Fruit fly (Drosophila melanogaster) whole organism, embryonic: ENCODE measurements around the gene CG18596.

Experiments used
- CG10321 ChIP-seq: fragments of 200-800 bp; sonication (Bioruptor generic); IDR thresholded peaks from 2 replicates; pipeline ENCODE4 v1.3.6; 2022; ENCODE audit warnings: missing biosample characterization, missing genetic modification characterization
- CG10979 ChIP-seq: fragments of 200-800 bp; sonication (Bioruptor generic); optimal IDR thresholded peaks from 2 replicates; lab custom pipeline; 2018; ENCODE audit warnings: missing biosample characterization, mild to moderate bottlenecking, missing genetic modification characterization, moderate library complexity
- CG12236 ChIP-seq: fragments of 200-800 bp; sonication (Bioruptor generic); optimal IDR thresholded peaks from 2 replicates; lab custom pipeline; 2016; ENCODE audit warnings: missing biosample characterization, missing genetic modification characterization
- CG13287 ChIP-seq: fragments of 200-800 bp; sonication (Bioruptor generic); IDR thresholded peaks from 2 replicates; pipeline ENCODE4 v1.3.6; 2022; ENCODE audit warnings: missing biosample characterization, missing genetic modification characterization; ENCODE audit not compliant: partially characterized antibody
- CG14014 ChIP-seq: fragments of 200-800 bp; sonication (Bioruptor generic); IDR thresholded peaks from 2 replicates; pipeline ENCODE4 v1.3.6; 2022; ENCODE audit warnings: missing biosample characterization, missing genetic modification characterization
- CG14441 ChIP-seq: fragments of 200-800 bp; sonication (Bioruptor generic); IDR thresholded peaks from 2 replicates; pipeline ENCODE4 v1.3.6; 2022; ENCODE audit warnings: missing biosample characterization, missing genetic modification characterization
- CG14710 ChIP-seq: fragments of 200-800 bp; sonication (Bioruptor generic); optimal IDR thresholded peaks from 3 replicates; lab custom pipeline; 2019; ENCODE audit warnings: missing biosample characterization, mild to moderate bottlenecking, missing genetic modification characterization, moderate library complexity
- CG1647 ChIP-seq: fragments of 200-800 bp; sonication (Bioruptor generic); optimal IDR thresholded peaks from 3 replicates; lab custom pipeline; 2016; ENCODE audit warnings: missing biosample characterization, missing genetic modification characterization
- CG18011 ChIP-seq: fragments of 200-800 bp; sonication (Bioruptor generic); optimal IDR thresholded peaks from 2 replicates; lab custom pipeline; 2017; ENCODE audit warnings: missing biosample characterization, missing genetic modification characterization, mild to moderate bottlenecking, moderate library complexity, missing genotype
- CG1832 ChIP-seq: fragments of 200-800 bp; sonication (Bioruptor generic); optimal IDR thresholded peaks from 2 replicates; lab custom pipeline; 2017; ENCODE audit warnings: missing biosample characterization, mild to moderate bottlenecking, missing genetic modification characterization, inconsistent platforms
- CG18476 ChIP-seq: fragments of 200-800 bp; sonication (Bioruptor generic); optimal IDR thresholded peaks from 2 replicates; lab custom pipeline; 2016; ENCODE audit warnings: missing biosample characterization, mild to moderate bottlenecking, missing genetic modification characterization
- CG18764 ChIP-seq: fragments of 200-800 bp; sonication (Bioruptor generic); optimal IDR thresholded peaks from 3 replicates; lab custom pipeline; 2016; ENCODE audit warnings: missing biosample characterization, missing genetic modification characterization
- CG4854 ChIP-seq: fragments of 200-800 bp; sonication (Bioruptor generic); optimal IDR thresholded peaks from 2 replicates; lab custom pipeline; 2016; ENCODE audit warnings: missing biosample characterization, missing genetic modification characterization, inconsistent platforms
- CG6254 ChIP-seq: fragments of 200-800 bp; sonication (Bioruptor generic); optimal IDR thresholded peaks from 3 replicates; lab custom pipeline; 2017; ENCODE audit warnings: mild to moderate bottlenecking, missing biosample characterization, missing genetic modification reagents, missing genetic modification characterization
- CG7745 ChIP-seq: fragments of 200-800 bp; sonication (Bioruptor generic); optimal IDR thresholded peaks from 2 replicates; lab custom pipeline; 2018; ENCODE audit warnings: missing biosample characterization, mild to moderate bottlenecking, missing genetic modification characterization, moderate library complexity
- CG8478 ChIP-seq: fragments of >200 bp; optimal IDR thresholded peaks from 2 replicates; lab custom pipeline; 2018
- CG8765 ChIP-seq: fragments of 200-800 bp; sonication (Bioruptor generic); IDR thresholded peaks from 2 replicates; pipeline ENCODE4 v1.3.6; 2022; ENCODE audit warnings: missing biosample characterization, missing genetic modification characterization
- CG8924 ChIP-seq: fragments of 200-800 bp; optimal IDR thresholded peaks from 3 replicates; lab custom pipeline; 2019; ENCODE audit warnings: missing biosample characterization, mild to moderate bottlenecking, missing genetic modification characterization, moderate library complexity
- CG9609 ChIP-seq: fragments of 200-800 bp; sonication (Bioruptor generic); optimal IDR thresholded peaks from 3 replicates; lab custom pipeline; 2016; ENCODE audit warnings: missing biosample characterization, missing genetic modification characterization
- CG9727 ChIP-seq: fragments of 200-800 bp; sonication (Bioruptor generic); optimal IDR thresholded peaks from 3 replicates; lab custom pipeline; 2017; ENCODE audit warnings: missing biosample characterization, mild to moderate bottlenecking, missing genetic modification characterization
- CG9876 ChIP-seq: fragments of 200-800 bp; sonication (Bioruptor generic); optimal IDR thresholded peaks from 2 replicates; lab custom pipeline; 2016; ENCODE audit warnings: missing biosample characterization, missing genetic modification characterization
- CG9932 ChIP-seq: fragments of 200-800 bp; sonication (Bioruptor generic); IDR thresholded peaks from 2 replicates; pipeline ENCODE4 v1.3.6; 2022; ENCODE audit warnings: missing biosample characterization, missing genetic modification characterization
- Dip3 ChIP-seq: fragments of 200-800 bp; sonication (Bioruptor generic); optimal IDR thresholded peaks from 3 replicates; lab custom pipeline; 2016; ENCODE audit warnings: missing biosample characterization, missing genetic modification characterization
- Elba2 ChIP-seq: fragments of 200-800 bp; sonication (Bioruptor generic); optimal IDR thresholded peaks from 3 replicates; lab custom pipeline; 2016; ENCODE audit warnings: missing biosample characterization, missing genetic modification characterization
- Lpt ChIP-seq: fragments of >200 bp; optimal IDR thresholded peaks from 2 replicates; lab custom pipeline; 2018; ENCODE audit warnings: missing biosample characterization, missing genetic modification characterization
- Mes4 ChIP-seq: fragments of 200-800 bp; sonication (Bioruptor generic); optimal IDR thresholded peaks from 2 replicates; lab custom pipeline; 2016; ENCODE audit warnings: missing biosample characterization, missing genetic modification characterization
- Mrtf ChIP-seq: fragments of 200-800 bp; sonication (Bioruptor generic); IDR thresholded peaks from 3 replicates; pipeline ENCODE4 v1.3.6; 2022; ENCODE audit warnings: missing biosample characterization, missing genetic modification characterization
- NC2β ChIP-seq: fragments of 200-800 bp; sonication (Bioruptor generic); optimal IDR thresholded peaks from 2 replicates; lab custom pipeline; 2016; ENCODE audit warnings: missing biosample characterization, missing genetic modification characterization
- Poxn ChIP-seq: fragments of 200-800 bp; sonication (Bioruptor generic); IDR thresholded peaks from 2 replicates; pipeline ENCODE4 v1.3.6; 2022; ENCODE audit warnings: missing biosample characterization, missing genetic modification characterization
- Ravus ChIP-seq: fragments of 200-800 bp; sonication (Bioruptor generic); IDR thresholded peaks from 2 replicates; pipeline ENCODE4 v1.3.6; 2022; ENCODE audit warnings: missing biosample characterization, missing genetic modification characterization
- Sin3A ChIP-seq: fragments of >200 bp; optimal IDR thresholded peaks from 2 replicates; lab custom pipeline; 2018
- Sox100B ChIP-seq: fragments of 200-800 bp; sonication (Bioruptor generic); optimal IDR thresholded peaks from 3 replicates; lab custom pipeline; 2018; ENCODE audit warnings: missing biosample characterization, mild to moderate bottlenecking, missing genetic modification characterization
- Sox102F ChIP-seq: fragments of 200-800 bp; sonication (Bioruptor generic); optimal IDR thresholded peaks from 2 replicates; lab custom pipeline; 2018; ENCODE audit warnings: missing biosample characterization, mild to moderate bottlenecking, missing genetic modification characterization, moderate library complexity
- Ssrp ChIP-seq: fragments of 200-800 bp; sonication (Bioruptor generic); optimal IDR thresholded peaks from 2 replicates; lab custom pipeline; 2018; ENCODE audit warnings: missing biosample characterization, mild to moderate bottlenecking, missing genetic modification characterization, moderate library complexity
- cas ChIP-seq: fragments of 200-800 bp; sonication (Bioruptor generic); IDR thresholded peaks from 2 replicates; pipeline ENCODE4 v1.3.6; 2022; ENCODE audit warnings: missing biosample characterization, missing genetic modification characterization
- cato ChIP-seq: fragments of 200-800 bp; sonication (Bioruptor generic); optimal IDR thresholded peaks from 2 replicates; lab custom pipeline; 2016; ENCODE audit warnings: missing biosample characterization, missing genetic modification characterization, borderline replicate concordance
- corto ChIP-seq: fragments of 200-800 bp; sonication (Bioruptor generic); optimal IDR thresholded peaks from 2 replicates; lab custom pipeline; 2016; ENCODE audit warnings: missing biosample characterization, mild to moderate bottlenecking, missing genetic modification characterization, moderate library complexity
- en ChIP-seq: fragments of 200-800 bp; sonication (Bioruptor generic); optimal IDR thresholded peaks from 2 replicates; lab custom pipeline; 2016; ENCODE audit warnings: missing biosample characterization, missing genetic modification characterization
- eve ChIP-seq, 2 experiments: fragments of >200 bp; optimal IDR thresholded peaks; 2 replicates each; lab custom pipeline; 2017; ENCODE audit warnings: missing biosample characterization in 2 of 2, missing genetic modification characterization in 2 of 2
- eyg ChIP-seq: fragments of 200-800 bp; sonication (Bioruptor generic); optimal IDR thresholded peaks from 3 replicates; lab custom pipeline; 2016; ENCODE audit warnings: missing biosample characterization, missing genetic modification characterization
- fd96Cb ChIP-seq: fragments of 200-800 bp; sonication (Bioruptor generic); optimal IDR thresholded peaks from 2 replicates; lab custom pipeline; 2018; ENCODE audit warnings: missing biosample characterization, mild to moderate bottlenecking, missing genetic modification characterization, moderate library complexity
- gsb ChIP-seq: fragments of 200-800 bp; sonication (Bioruptor generic); IDR thresholded peaks from 2 replicates; pipeline ENCODE4 v1.3.6; 2022; ENCODE audit warnings: missing biosample characterization, missing genetic modification characterization
- lov ChIP-seq, 2 experiments: fragments of 200-800 bp in 1 of 2; fragments of >200 bp in 1 of 2; sonication (Bioruptor generic) in 1 of 2; IDR thresholded peaks in 1 of 2; optimal IDR thresholded peaks in 1 of 2; 2 replicates in 1 of 2; 3 replicates in 1 of 2; pipeline versions ENCODE4 v1.3.6 to Lab custom; 2017 to 2022; ENCODE audit warnings: missing biosample characterization in 1 of 2, missing genetic modification characterization in 1 of 2
- oc ChIP-seq: fragments of 200-800 bp; sonication (Bioruptor generic); optimal IDR thresholded peaks from 2 replicates; lab custom pipeline; 2018; ENCODE audit warnings: missing biosample characterization, mild to moderate bottlenecking, missing genetic modification characterization, moderate library complexity
- otp ChIP-seq: fragments of 200-800 bp; sonication (Bioruptor generic); IDR thresholded peaks from 3 replicates; pipeline ENCODE4, ENCODE4 v1.3.6; 2022; ENCODE audit warnings: missing biosample characterization, missing genetic modification characterization
- pan ChIP-seq, 4 experiments: fragments of >200 bp in 3 of 4; fragments of 200-800 bp in 1 of 4; sonication (Bioruptor generic) in 1 of 4; optimal IDR thresholded peaks in 3 of 4; IDR thresholded peaks in 1 of 4; 2 replicates each; pipeline versions ENCODE4 v1.3.6 to Lab custom; 2017 to 2022; ENCODE audit warnings: missing biosample characterization in 2 of 4, missing genetic modification characterization in 2 of 4, mixed read lengths in 1 of 4
- pb ChIP-seq: fragments of 200-800 bp; sonication (Bioruptor generic); optimal IDR thresholded peaks from 3 replicates; lab custom pipeline; 2016; ENCODE audit warnings: missing biosample characterization, missing genetic modification characterization
- pum ChIP-seq: fragments of 200-800 bp; sonication (Bioruptor generic); optimal IDR thresholded peaks from 2 replicates; lab custom pipeline; 2016; ENCODE audit warnings: missing biosample characterization, missing genetic modification characterization
- sens-2 ChIP-seq: fragments of 200-800 bp; sonication (Bioruptor generic); IDR thresholded peaks from 2 replicates; pipeline ENCODE4 v1.3.6; 2022; ENCODE audit warnings: missing biosample characterization, missing genetic modification characterization
- tio ChIP-seq: fragments of 200-800 bp; sonication (Bioruptor generic); optimal IDR thresholded peaks from 2 replicates; lab custom pipeline; 2017; ENCODE audit warnings: missing biosample characterization, missing genetic modification characterization, inconsistent platforms
- wek ChIP-seq: fragments of 200-800 bp; sonication (Bioruptor generic); optimal IDR thresholded peaks from 3 replicates; lab custom pipeline; 2018; ENCODE audit warnings: missing biosample characterization, mild to moderate bottlenecking, missing genetic modification characterization, moderate library complexity
- yki ChIP-seq: fragments of >200 bp; optimal IDR thresholded peaks from 3 replicates; lab custom pipeline; 2018

Gene CG18596

DNA sequence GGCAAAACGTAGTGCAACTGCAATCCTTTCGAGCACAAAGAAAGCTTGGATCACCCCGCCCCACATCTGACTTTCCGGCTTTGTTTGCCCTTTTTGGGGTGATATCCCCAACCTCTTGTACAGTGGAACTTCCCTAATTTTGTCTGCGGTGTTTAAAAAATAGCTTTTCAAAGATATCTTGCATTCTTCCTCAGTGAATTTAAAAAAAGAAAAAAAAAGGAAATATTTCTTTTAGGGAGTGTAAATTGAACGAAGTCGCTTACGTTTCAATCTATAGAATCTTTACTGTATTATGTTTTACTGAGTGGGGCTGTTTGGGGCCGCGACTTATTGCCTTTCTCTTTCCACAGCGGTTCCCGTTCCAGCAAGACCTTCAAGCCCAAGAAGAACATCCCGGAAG is 45.9 kb downstream of the CG18596 start (continued):
- no peak for TF ChIP-seq cas (GFP tag; lab: Robert Waterston, UW)
- TF ChIP-seq gsb (GFP tag; lab: Robert Waterston, UW) = peak; percentile 79
- no peak for TF ChIP-seq CG9609 (GFP tag; lab: Kevin White, UChicago)
- no peak for TF ChIP-seq CG8765
- TF ChIP-seq CG8478 = no peak
- peak; percentile 87 for TF ChIP-seq CG14441 (GFP tag; lab: Robert Waterston, UW)
- peak; percentile 26 for TF ChIP-seq Mes4
- 0 out of 2 replicates have a peak, but pooled peaks have one; percentile 36 for TF ChIP-seq Poxn (GFP tag; lab: Robert Waterston, UW)
- peak; percentile 42 for TF ChIP-seq pb
- no peak for TF ChIP-seq Sox100B (GFP tag; lab: Kevin White, UChicago)
- TF ChIP-seq Ravus (GFP tag; lab: Robert Waterston, UW) = peak; percentile 43
- peak; percentile 0 for TF ChIP-seq CG18476 (GFP tag; lab: Kevin White, UChicago)
- peak; percentile 26 for TF ChIP-seq pum (GFP tag; lab: Kevin White, UChicago)
- TF ChIP-seq sens-2 (GFP tag; lab: Robert Waterston, UW) = no peak
- no peak for TF ChIP-seq eve (GFP tag; optimal IDR thresholded peaks at IDR 0.05; lab: Kevin White, UChicago)
- peak; percentile 31; the same call in 1 of the 2 replicates for TF ChIP-seq CG10321 (GFP tag; lab: Robert Waterston, UW)
- no peak for TF ChIP-seq CG18011 (GFP tag; lab: Kevin White, UChicago)
- no peak for TF ChIP-seq Sin3A (lab: Kevin White, UChicago)
- TF ChIP-seq CG18764 (GFP tag; lab: Kevin White, UChicago) = no peak
- TF ChIP-seq tio (GFP tag; lab: Kevin White, UChicago) = no peak
- no peak for TF ChIP-seq CG12236 (GFP tag; lab: Kevin White, UChicago)
- TF ChIP-seq CG1832 (GFP tag; lab: Kevin White, UChicago) = no peak
- no peak for TF ChIP-seq CG9876
- no peak for TF ChIP-seq CG1647 (GFP tag; lab: Kevin White, UChicago)
- peak; percentile 54 for TF ChIP-seq fd96Cb (tag; lab: Kevin White, UChicago)
- TF ChIP-seq CG6254 (GFP tag; lab: Kevin White, UChicago) = no peak
- TF ChIP-seq CG13287 (GFP tag; lab: Robert Waterston, UW) = no peak
- no peak for TF ChIP-seq CG8924 (tag; lab: Kevin White, UChicago)
- TF ChIP-seq Lpt (GFP tag; lab: Kevin White, UChicago) = no peak
- peak; percentile 56 for TF ChIP-seq Dip3 (GFP tag; lab: Kevin White, UChicago)
- no peak for TF ChIP-seq NC2β (GFP tag; lab: Kevin White, UChicago)
- no peak for TF ChIP-seq pan (optimal IDR thresholded peaks at IDR 0.05; lab: Kevin White, UChicago)
- TF ChIP-seq pan (GFP tag; optimal IDR thresholded peaks at IDR 0.05 in 1 of 2, IDR thresholded peaks at IDR 0.05 in 1 of 2) = peak in 1 of 2 experiments; percentile 86
- no peak for TF ChIP-seq cato (GFP tag; lab: Kevin White, UChicago)
- peak; percentile 45 for TF ChIP-seq corto (GFP tag; lab: Kevin White, UChicago)
- TF ChIP-seq en (GFP tag; lab: Kevin White, UChicago) = no peak
- TF ChIP-seq CG14710 = no peak
- no peak for TF ChIP-seq CG4854 (GFP tag; lab: Kevin White, UChicago)
- TF ChIP-seq Elba2 (GFP tag; lab: Kevin White, UChicago) = no peak
- TF ChIP-seq otp (GFP tag; lab: Robert Waterston, UW) = no peak
- TF ChIP-seq yki = no peak
- TF ChIP-seq CG9727 (GFP tag; lab: Kevin White, UChicago) = peak; percentile 59
- TF ChIP-seq wek (GFP tag; lab: Kevin White, UChicago) = no peak
- TF ChIP-seq Ssrp (tag; lab: Kevin White, UChicago) = peak; percentile 43
- TF ChIP-seq CG7745 (tag; lab: Kevin White, UChicago) = no peak
- TF ChIP-seq oc (tag; lab: Kevin White, UChicago) = no peak
- peak; percentile 83 for TF ChIP-seq CG14014 (GFP tag; lab: Robert Waterston, UW)
- no peak for TF ChIP-seq lov (optimal IDR thresholded peaks at IDR 0.05; lab: Kevin White, UChicago)
- TF ChIP-seq lov (GFP tag; IDR thresholded peaks at IDR 0.05; lab: Robert Waterston, UW) = no peak
- TF ChIP-seq eyg = peak; percentile 60
- peak; percentile 84 for TF ChIP-seq Mrtf (GFP tag; lab: Robert Waterston, UW)
- no peak for TF ChIP-seq Sox102F (GFP tag; lab: Kevin White, UChicago)
- TF ChIP-seq CG10979 (tag; lab: Kevin White, UChicago) = peak; percentile 28
- peak; percentile 77 for TF ChIP-seq CG9932 (GFP tag; lab: Robert Waterston, UW)
